Fruit fly (Drosophila melanogaster) whole organism, embryonic: ENCODE results near the gene GAPcenA.

Source experiments
- ATbp ChIP-seq: fragments of 200-800 bp; sonication (Bioruptor generic); optimal IDR thresholded peaks from 2 replicates; lab custom pipeline; 2017; ENCODE audit warnings: missing biosample characterization, mild to moderate bottlenecking, missing genetic modification characterization, missing genetic modification reagents
- Aef1 ChIP-seq: fragments of 200-800 bp; sonication (Bioruptor generic); IDR thresholded peaks from 3 replicates; pipeline ENCODE4 v1.3.6; 2022; ENCODE audit warnings: missing biosample characterization, missing genetic modification characterization
- B-H2 ChIP-seq: fragments of 200-800 bp; sonication (Bioruptor generic); optimal IDR thresholded peaks from 2 replicates; lab custom pipeline; 2018; ENCODE audit warnings: missing biosample characterization, mild to moderate bottlenecking, missing genetic modification characterization
- CG10366 ChIP-seq: fragments of 200-800 bp; sonication (Bioruptor generic); IDR thresholded peaks from 2 replicates; pipeline ENCODE4 v1.3.6; 2022; ENCODE audit warnings: missing biosample characterization, missing genetic modification characterization
- CG11696 ChIP-seq: fragments of 200-800 bp; sonication (Bioruptor generic); IDR thresholded peaks from 2 replicates; pipeline ENCODE4 v1.3.6; 2022; ENCODE audit warnings: missing biosample characterization, missing genetic modification characterization
- CG12659 ChIP-seq: fragments of 200-800 bp; sonication (Bioruptor generic); optimal IDR thresholded peaks from 3 replicates; lab custom pipeline; 2017; ENCODE audit warnings: mild to moderate bottlenecking, missing biosample characterization, missing genetic modification reagents, missing genetic modification characterization
- CG13424 ChIP-seq: fragments of 200-800 bp; sonication (Bioruptor generic); optimal IDR thresholded peaks from 2 replicates; lab custom pipeline; 2019; ENCODE audit warnings: missing biosample characterization, mild to moderate bottlenecking, missing genetic modification characterization, moderate library complexity
- CG13624 ChIP-seq: fragments of 200-800 bp; sonication (Bioruptor generic); optimal IDR thresholded peaks from 2 replicates; lab custom pipeline; 2016; ENCODE audit warnings: missing biosample characterization, missing genetic modification characterization
- CG15696 ChIP-seq: fragments of 200-800 bp; sonication (Bioruptor generic); optimal IDR thresholded peaks from 2 replicates; lab custom pipeline; 2019; ENCODE audit warnings: missing biosample characterization, mild to moderate bottlenecking, missing genetic modification characterization, moderate library complexity
- CG17359 ChIP-seq: fragments of 200-800 bp; sonication (Bioruptor generic); optimal IDR thresholded peaks from 3 replicates; lab custom pipeline; 2018; ENCODE audit warnings: missing biosample characterization, mild to moderate bottlenecking, missing genetic modification characterization, moderate library complexity
- CG18764 ChIP-seq: fragments of 200-800 bp; sonication (Bioruptor generic); optimal IDR thresholded peaks from 3 replicates; lab custom pipeline; 2016; ENCODE audit warnings: missing biosample characterization, missing genetic modification characterization
- CG4282 ChIP-seq: fragments of 200-800 bp; sonication (Bioruptor generic); optimal IDR thresholded peaks from 2 replicates; lab custom pipeline; 2016; ENCODE audit warnings: missing biosample characterization, missing genetic modification characterization
- CG43689 ChIP-seq: fragments of 200-800 bp; sonication (Bioruptor generic); IDR thresholded peaks from 2 replicates; pipeline ENCODE4 v1.3.6; 2022; ENCODE audit warnings: missing biosample characterization, missing genetic modification characterization
- CG8290 ChIP-seq, 3 experiments: fragments of 200-800 bp; sonication (Bioruptor generic); optimal IDR thresholded peaks; 2 replicates each; lab custom pipeline; 2016 to 2019; ENCODE audit warnings: missing biosample characterization in 3 of 3, missing genetic modification characterization in 3 of 3, mild to moderate bottlenecking in 2 of 3, moderate library complexity in 1 of 3
- CG9215 ChIP-seq: fragments of 200-800 bp; sonication (Bioruptor generic); IDR thresholded peaks from 2 replicates; pipeline ENCODE4 v1.3.6; 2022; ENCODE audit warnings: missing biosample characterization, missing genetic modification characterization
- D ChIP-seq, 2 experiments: fragments of 200-800 bp in 1 of 2; fragments of >200 bp in 1 of 2; sonication (Bioruptor generic) in 1 of 2; optimal IDR thresholded peaks; 2 replicates in 1 of 2; 3 replicates in 1 of 2; lab custom pipeline; 2017; ENCODE audit warnings: mild to moderate bottlenecking in 1 of 2, missing biosample characterization in 1 of 2, missing genetic modification characterization in 1 of 2, missing genetic modification reagents in 1 of 2
- Dbx ChIP-seq: fragments of 200-800 bp; sonication (Bioruptor generic); IDR thresholded peaks from 3 replicates; pipeline ENCODE4 v1.3.6; 2022; ENCODE audit warnings: missing biosample characterization, missing genetic modification characterization
- Dfd ChIP-seq, 2 experiments: fragments of >200 bp; optimal IDR thresholded peaks; 2 replicates each; lab custom pipeline; 2017; ENCODE audit warnings: missing biosample characterization in 2 of 2, missing genetic modification characterization in 2 of 2
- Dp ChIP-seq: fragments of 200-800 bp; sonication (Bioruptor generic); optimal IDR thresholded peaks from 2 replicates; lab custom pipeline; 2018; ENCODE audit warnings: missing biosample characterization, mild to moderate bottlenecking, missing genetic modification characterization, moderate library complexity
- Gsc ChIP-seq: fragments of 200-800 bp; sonication (Bioruptor generic); IDR thresholded peaks from 2 replicates; pipeline ENCODE4 v1.3.6; 2022; ENCODE audit warnings: missing biosample characterization, missing genetic modification characterization
- HLH3B ChIP-seq: fragments of 200-800 bp; sonication (Bioruptor generic); IDR thresholded peaks from 2 replicates; pipeline ENCODE4 v1.3.6; 2022; ENCODE audit warnings: missing biosample characterization, missing genetic modification characterization
- Lim3 ChIP-seq: fragments of 200-800 bp; sonication (Bioruptor generic); IDR thresholded peaks from 2 replicates; pipeline ENCODE4 v1.3.6; 2022; ENCODE audit warnings: missing biosample characterization, missing genetic modification characterization
- NC2α ChIP-seq: fragments of 200-800 bp; sonication (Bioruptor generic); optimal IDR thresholded peaks from 2 replicates; lab custom pipeline; 2016; ENCODE audit warnings: missing biosample characterization, missing genetic modification characterization
- Neu2 ChIP-seq: fragments of 200-800 bp; sonication (Bioruptor generic); optimal IDR thresholded peaks from 3 replicates; lab custom pipeline; 2016; ENCODE audit warnings: missing biosample characterization, missing genetic modification characterization, borderline replicate concordance
- Poxn ChIP-seq: fragments of 200-800 bp; sonication (Bioruptor generic); IDR thresholded peaks from 2 replicates; pipeline ENCODE4 v1.3.6; 2022; ENCODE audit warnings: missing biosample characterization, missing genetic modification characterization
- Scr ChIP-seq: fragments of 200-800 bp; sonication (Bioruptor generic); IDR thresholded peaks from 2 replicates; pipeline ENCODE4 v1.3.6; 2022; ENCODE audit warnings: missing biosample characterization, missing genetic modification characterization; ENCODE audit not compliant: partially characterized antibody
- Six4 ChIP-seq: fragments of 200-800 bp; sonication (Bioruptor generic); optimal IDR thresholded peaks from 2 replicates; lab custom pipeline; 2016; ENCODE audit warnings: missing biosample characterization, missing genetic modification characterization
- Spps ChIP-seq: fragments of 200-800 bp; sonication (Bioruptor generic); optimal IDR thresholded peaks from 2 replicates; lab custom pipeline; 2018; ENCODE audit warnings: missing biosample characterization, mild to moderate bottlenecking, missing genetic modification characterization
- Sry-δ ChIP-seq: fragments of 200-800 bp; sonication (Bioruptor generic); optimal IDR thresholded peaks from 2 replicates; lab custom pipeline; 2016; ENCODE audit warnings: missing biosample characterization, missing genetic modification characterization
- bcd ChIP-seq: fragments of 200-800 bp; sonication (Bioruptor generic); optimal IDR thresholded peaks from 2 replicates; lab custom pipeline; 2017; ENCODE audit warnings: missing biosample characterization, mild to moderate bottlenecking, missing genetic modification characterization
- chm ChIP-seq: fragments of 200-800 bp; sonication (Bioruptor generic); IDR thresholded peaks from 2 replicates; pipeline ENCODE4 v1.3.6; 2022; ENCODE audit warnings: missing biosample characterization, missing genetic modification characterization
- crc ChIP-seq: fragments of 200-800 bp; sonication (Bioruptor generic); optimal IDR thresholded peaks from 2 replicates; lab custom pipeline; 2016; ENCODE audit warnings: missing biosample characterization, missing genetic modification characterization
- cwo ChIP-seq: fragments of 200-800 bp; sonication (Bioruptor generic); optimal IDR thresholded peaks from 3 replicates; lab custom pipeline; 2017; ENCODE audit warnings: missing biosample characterization, missing genetic modification characterization, mild to moderate bottlenecking, moderate library complexity, missing genetic modification reagents
- dpn ChIP-seq, 2 experiments: fragments of 200-800 bp; sonication (Bioruptor generic); optimal IDR thresholded peaks; 3 replicates each; lab custom pipeline; 2016; ENCODE audit warnings: missing biosample characterization in 2 of 2, missing genetic modification characterization in 2 of 2
- fru ChIP-seq: fragments of >200 bp; optimal IDR thresholded peaks from 2 replicates; lab custom pipeline; 2017
- jigr1 ChIP-seq: fragments of 200-800 bp; sonication (Bioruptor generic); IDR thresholded peaks from 3 replicates; pipeline ENCODE4 v1.3.6; 2022; ENCODE audit warnings: missing biosample characterization, missing genetic modification characterization
- ken ChIP-seq: fragments of 200-800 bp; sonication (Bioruptor generic); IDR thresholded peaks from 3 replicates; pipeline ENCODE4 v1.3.6; 2022; ENCODE audit warnings: missing biosample characterization, missing genetic modification characterization
- lov ChIP-seq, 2 experiments: fragments of 200-800 bp in 1 of 2; fragments of >200 bp in 1 of 2; sonication (Bioruptor generic) in 1 of 2; IDR thresholded peaks in 1 of 2; optimal IDR thresholded peaks in 1 of 2; 2 replicates in 1 of 2; 3 replicates in 1 of 2; pipeline versions ENCODE4 v1.3.6 to Lab custom; 2017 to 2022; ENCODE audit warnings: missing biosample characterization in 1 of 2, missing genetic modification characterization in 1 of 2
- nerfin-2 ChIP-seq: fragments of 200-800 bp; sonication (Bioruptor generic); IDR thresholded peaks from 2 replicates; pipeline ENCODE4 v1.3.6; 2022; ENCODE audit warnings: missing biosample characterization, missing genetic modification characterization; ENCODE audit not compliant: partially characterized antibody
- onecut ChIP-seq: fragments of 200-800 bp; sonication (Bioruptor generic); IDR thresholded peaks from 2 replicates; pipeline ENCODE4 v1.3.6; 2022; ENCODE audit warnings: missing biosample characterization, missing genetic modification characterization
- psq ChIP-seq: fragments of 200-800 bp; sonication (Bioruptor generic); optimal IDR thresholded peaks from 2 replicates; lab custom pipeline; 2017; ENCODE audit warnings: missing biosample characterization, missing genetic modification characterization
- schlank ChIP-seq: fragments of 200-800 bp; sonication (Bioruptor generic); optimal IDR thresholded peaks from 2 replicates; lab custom pipeline; 2018; ENCODE audit warnings: missing biosample characterization, mild to moderate bottlenecking, missing genetic modification characterization
- slbo ChIP-seq: fragments of 200-800 bp; sonication (Bioruptor generic); IDR thresholded peaks from 2 replicates; pipeline ENCODE4 v1.3.6; 2022; ENCODE audit warnings: missing biosample characterization, missing genetic modification characterization
- slp2 ChIP-seq: fragments of 200-800 bp; sonication (Bioruptor generic); optimal IDR thresholded peaks from 2 replicates; lab custom pipeline; 2016; ENCODE audit warnings: missing biosample characterization, missing genetic modification characterization
- tin ChIP-seq: fragments of 200-800 bp; sonication (Bioruptor generic); optimal IDR thresholded peaks from 3 replicates; lab custom pipeline; 2016; ENCODE audit warnings: missing biosample characterization, missing genetic modification characterization
- vnd ChIP-seq: fragments of 200-800 bp; sonication (Bioruptor generic); IDR thresholded peaks from 3 replicates; pipeline ENCODE4 v1.3.6; 2022; ENCODE audit warnings: missing biosample characterization, missing genetic modification characterization; ENCODE audit not compliant: partially characterized antibody

GAPcenA gene

DNA sequence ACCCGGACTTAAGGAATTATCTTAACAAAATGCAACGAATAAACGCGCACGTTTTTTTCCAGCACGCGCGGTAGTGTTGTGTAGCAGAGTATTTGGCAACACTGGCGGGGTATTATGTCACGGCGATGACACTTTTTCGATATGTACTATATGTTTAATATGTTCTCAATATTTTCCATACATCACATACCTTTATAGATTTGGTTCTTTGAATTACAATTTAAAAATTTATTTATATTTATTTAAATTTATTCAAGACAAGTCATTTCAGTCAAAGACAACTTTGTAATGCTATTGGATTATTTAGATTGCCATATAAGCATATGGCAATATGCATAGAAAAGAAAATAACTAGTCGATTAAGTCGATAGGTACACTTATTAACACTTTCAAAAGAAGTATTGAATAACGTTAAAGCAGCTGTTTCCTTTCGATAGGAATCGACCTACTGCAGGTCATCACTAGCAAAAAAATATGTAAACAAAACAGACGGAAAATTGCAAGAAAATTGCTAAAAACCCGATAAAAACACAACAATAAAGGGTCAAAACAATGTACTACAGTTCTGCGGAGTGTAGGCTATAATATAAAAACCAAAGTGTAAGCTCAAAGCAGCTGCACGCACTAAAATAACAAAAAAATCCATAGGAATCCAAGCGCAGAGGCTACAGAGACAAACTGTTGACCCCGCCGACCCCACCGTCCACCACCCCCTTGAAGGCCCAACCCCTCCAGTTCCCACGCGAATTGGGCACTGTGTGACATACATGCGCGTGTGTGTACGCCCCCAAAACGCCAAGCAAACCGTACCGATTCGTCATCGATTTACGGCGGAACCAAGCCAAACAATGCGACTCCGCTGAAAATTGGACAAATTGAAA is at the start of gene GAPcenA, which contains the start of gene CG7182 (continued):
- TF ChIP-seq Sry-δ (GFP tag; lab: Kevin White, UChicago) (peak; percentile 86), Lim3 (GFP tag; lab: Robert Waterston, UW) (no peak), ATbp (GFP tag; lab: Kevin White, UChicago) (peak; percentile 16), jigr1 (GFP tag; lab: Robert Waterston, UW) (no peak), Dfd (GFP tag; optimal IDR thresholded peaks at IDR 0.05; lab: Kevin White, UChicago) (no peak), NC2α (GFP tag; lab: Kevin White, UChicago) (no peak), Spps (tag; lab: Kevin White, UChicago) (peak; percentile 29), fru (no peak), CG13624 (peak; percentile 19), ken (GFP tag; lab: Robert Waterston, UW) (peak; percentile 46; the same call in 1 of the 3 replicates), CG4282 (peak; percentile 3), onecut (GFP tag; lab: Robert Waterston, UW) (peak; percentile 66; the same call in 1 of the 2 replicates), CG10366 (GFP tag; lab: Robert Waterston, UW) (peak; percentile 44), Poxn (no peak), CG15696 (peak; percentile 69), CG11696 (GFP tag; lab: Robert Waterston, UW) (no peak), bcd (GFP tag; lab: Kevin White, UChicago) (peak; percentile 68), CG9215 (GFP tag; lab: Robert Waterston, UW) (peak; percentile 60), vnd (GFP tag; lab: Robert Waterston, UW) (no peak; the same call in none of the 3 replicates), CG8290 (GFP tag; optimal IDR thresholded peaks at IDR 0.05; lab: Kevin White, UChicago) (peak; percentile 76), CG8290 (tag; optimal IDR thresholded peaks at IDR 0.05; lab: Kevin White, UChicago) (peak in 1 of 2 experiments; percentile 38), HLH3B (peak; percentile 54; the same call in 1 of the 2 replicates), Scr (GFP tag; lab: Robert Waterston, UW) (peak; percentile 72), nerfin-2 (peak; percentile 61; the same call in 1 of the 2 replicates), B-H2 (GFP tag; lab: Kevin White, UChicago) (peak; percentile 83), schlank (tag; lab: Kevin White, UChicago) (peak; percentile 35), Dbx (GFP tag; lab: Robert Waterston, UW) (peak; percentile 46; the same call in 1 of the 3 replicates), Aef1 (peak; percentile 39; the same call in 1 of the 3 replicates), D (optimal IDR thresholded peaks at IDR 0.05; lab: Kevin White, UChicago) (no peak), D (GFP tag; optimal IDR thresholded peaks at IDR 0.05; lab: Kevin White, UChicago) (peak; percentile 53), crc (GFP tag; lab: Kevin White, UChicago) (no peak), tin (peak; percentile 67), CG12659 (peak; percentile 80), slbo (GFP tag; lab: Robert Waterston, UW) (peak; percentile 70), chm (GFP tag; lab: Robert Waterston, UW) (no peak), lov (optimal IDR thresholded peaks at IDR 0.05; lab: Kevin White, UChicago) (no peak), lov (GFP tag; IDR thresholded peaks at IDR 0.05; lab: Robert Waterston, UW) (no peak), CG43689 (GFP tag; lab: Robert Waterston, UW) (no peak), Neu2 (GFP tag; lab: Kevin White, UChicago) (no peak), Gsc (no peak), cwo (GFP tag; lab: Kevin White, UChicago) (peak; percentile 63), CG18764 (GFP tag; lab: Kevin White, UChicago) (peak; percentile 42), slp2 (peak; percentile 0), Dp (peak; percentile 42), CG17359 (peak; percentile 69), CG13424 (tag; lab: Kevin White, UChicago) (peak; percentile 79), psq (peak; percentile 17), Six4 (GFP tag; lab: Kevin White, UChicago) (peak; percentile 39), dpn (GFP tag; optimal IDR thresholded peaks at IDR 0.05; lab: Kevin White, UChicago) (peak; percentile 24 to 63)
